ENCODE assay signal across 2 worm cellular contexts in genomic region chrII:11167039-11167438, ce11.
TF ChIP-seq lines count a peak whose summit lies in the region.

No protein-coding gene starts in this region.

TF ChIP-seq in whole organism, L1 larva, 84 proteins besides CTCF, POLR2A, EP300 and RAD21 (continued from another document):
- peak; percentile 29 to 68 for TF ChIP-seq efl-1 (optimal IDR thresholded peaks at IDR 0.05; lab: Kevin White, UChicago)
- peak; percentile 10 to 96 for TF ChIP-seq efl-1 (GFP tag; optimal IDR thresholded peaks at IDR 0.05 in 1 of 2; lab: Kevin White, UChicago)
- TF ChIP-seq F16B12.6 (tag; optimal IDR thresholded peaks at IDR 0.05; lab: Kevin White, UChicago): no peak
- TF ChIP-seq ceh-8 (GFP tag; optimal IDR thresholded peaks at IDR 0.05; lab: Kevin White, UChicago): no peak
- peak; percentile 89 for TF ChIP-seq nhr-19 (GFP tag; conservative IDR thresholded peaks at IDR 0.05; lab: Robert Waterston, UW)
- TF ChIP-seq alr-1 (tag; optimal IDR thresholded peaks at IDR 0.05; lab: Kevin White, UChicago; ENCODE audit: borderline replicate concordance): no peak
- no peak for TF ChIP-seq vab-15 (tag; optimal IDR thresholded peaks at IDR 0.05; lab: Kevin White, UChicago)
- TF ChIP-seq lin-35 (GFP tag; optimal IDR thresholded peaks at IDR 0.05; lab: Kevin White, UChicago): peak; percentile 34 to 59
- no peak for TF ChIP-seq efl-3 (GFP tag; optimal IDR thresholded peaks at IDR 0.05; lab: Kevin White, UChicago)
- peak; percentile 60 for TF ChIP-seq tbx-2 (tag; optimal IDR thresholded peaks at IDR 0.05; lab: Kevin White, UChicago)
- TF ChIP-seq irx-1 (tag; optimal IDR thresholded peaks at IDR 0.05; lab: Kevin White, UChicago): peak; percentile 43
- TF ChIP-seq fkh-10 (GFP tag; optimal IDR thresholded peaks at IDR 0.05; lab: Kevin White, UChicago): no peak
- no peak for TF ChIP-seq isw-1 (GFP tag; IDR thresholded peaks at IDR 0.05; lab: Robert Waterston, UW)

TF ChIP-seq in whole organism, L4 larva, 104 proteins besides CTCF, POLR2A, EP300 and RAD21 (continued from another document):
- TF ChIP-seq dve-1 (tag; optimal IDR thresholded peaks at IDR 0.05; lab: Kevin White, UChicago; ENCODE audit: insufficient read depth): peak; percentile 78
- TF ChIP-seq ztf-11 (tag; optimal IDR thresholded peaks at IDR 0.05; lab: Kevin White, UChicago): no peak
- TF ChIP-seq hmg-1.1 (GFP tag; IDR thresholded peaks at IDR 0.05; lab: Robert Waterston, UW): peak; percentile 60; the same call in 1 of the 2 replicates
- peak; percentile 9 for TF ChIP-seq nhr-11 (tag; optimal IDR thresholded peaks at IDR 0.05; lab: Kevin White, UChicago)
- peak; percentile 44; the same call in 1 of the 2 replicates for TF ChIP-seq mdt-29 (GFP tag; IDR thresholded peaks at IDR 0.05; lab: Robert Waterston, UW)
- no peak for TF ChIP-seq lin-39 (tag; optimal IDR thresholded peaks at IDR 0.05; lab: Kevin White, UChicago)
- peak; percentile 81 for TF ChIP-seq mep-1 (tag; optimal IDR thresholded peaks at IDR 0.05; lab: Kevin White, UChicago)
- TF ChIP-seq egl-27 (tag; optimal IDR thresholded peaks at IDR 0.05; lab: Kevin White, UChicago): no peak
- TF ChIP-seq Y75B8A.6 (GFP tag; IDR thresholded peaks at IDR 0.05; lab: Robert Waterston, UW): no peak
